Fruit fly (Drosophila melanogaster) whole organism, embryonic: ENCODE measurements around the gene CaBP1.
A peak's percentile ranks its signal among the peaks of the same experiment; 100 is the strongest.

Experiments
- Antp ChIP-seq: fragments of 200-800 bp; sonication (Bioruptor generic); optimal IDR thresholded peaks from 3 replicates; lab custom pipeline; 2016; ENCODE audit warnings: missing biosample characterization, missing genetic modification characterization
- Atf-2 ChIP-seq: fragments of 200-800 bp; sonication (Bioruptor generic); optimal IDR thresholded peaks from 2 replicates; lab custom pipeline; 2016; ENCODE audit warnings: missing biosample characterization, missing genetic modification characterization
- Bgb ChIP-seq: fragments of 200-800 bp; sonication (Bioruptor generic); IDR thresholded peaks from 2 replicates; pipeline ENCODE4 v1.3.6; 2022; ENCODE audit warnings: missing biosample characterization, missing genetic modification characterization; ENCODE audit not compliant: partially characterized antibody
- CG10654 ChIP-seq: fragments of 200-800 bp; sonication (Bioruptor generic); optimal IDR thresholded peaks from 2 replicates; lab custom pipeline; 2016; ENCODE audit warnings: missing biosample characterization, missing genetic modification characterization
- CG13123 ChIP-seq: fragments of 200-800 bp; sonication (Bioruptor generic); optimal IDR thresholded peaks from 2 replicates; lab custom pipeline; 2016; ENCODE audit warnings: missing biosample characterization, missing genetic modification characterization
- CG13775 ChIP-seq: fragments of 200-800 bp; sonication (Bioruptor generic); optimal IDR thresholded peaks from 3 replicates; lab custom pipeline; 2017; ENCODE audit warnings: missing biosample characterization, mild to moderate bottlenecking, missing genetic modification characterization
- CG14667 ChIP-seq: fragments of 200-800 bp; sonication (Bioruptor generic); IDR thresholded peaks from 2 replicates; pipeline ENCODE4 v1.3.6; 2022; ENCODE audit warnings: missing biosample characterization, missing genetic modification characterization
- CG15601 ChIP-seq: fragments of 200-800 bp; sonication (Bioruptor generic); optimal IDR thresholded peaks from 3 replicates; lab custom pipeline; 2019; ENCODE audit warnings: missing biosample characterization, mild to moderate bottlenecking, missing genetic modification characterization, moderate library complexity
- CG16779 ChIP-seq: fragments of 200-800 bp; sonication (Bioruptor generic); IDR thresholded peaks from 2 replicates; pipeline ENCODE4 v1.3.6; 2022; ENCODE audit warnings: missing biosample characterization, missing genetic modification characterization
- CG17186 ChIP-seq: fragments of 200-800 bp; sonication (Bioruptor generic); optimal IDR thresholded peaks from 3 replicates; lab custom pipeline; 2017; ENCODE audit warnings: missing biosample characterization, missing genetic modification reagents, missing genetic modification characterization
- CG17359 ChIP-seq: fragments of 200-800 bp; sonication (Bioruptor generic); optimal IDR thresholded peaks from 3 replicates; lab custom pipeline; 2018; ENCODE audit warnings: missing biosample characterization, mild to moderate bottlenecking, missing genetic modification characterization, moderate library complexity
- CG17568 ChIP-seq: fragments of 200-800 bp; sonication (Bioruptor generic); optimal IDR thresholded peaks from 2 replicates; lab custom pipeline; 2018; ENCODE audit warnings: missing biosample characterization, mild to moderate bottlenecking, missing genetic modification characterization, moderate library complexity
- CG18262 ChIP-seq: fragments of 200-800 bp; optimal IDR thresholded peaks from 3 replicates; lab custom pipeline; 2019; ENCODE audit warnings: missing biosample characterization, mild to moderate bottlenecking, missing genetic modification characterization, moderate library complexity
- CG3065 ChIP-seq: fragments of 200-800 bp; sonication (Bioruptor generic); optimal IDR thresholded peaks from 2 replicates; lab custom pipeline; 2016; ENCODE audit warnings: missing biosample characterization, missing genetic modification characterization
- CG31224 ChIP-seq: fragments of 200-800 bp; sonication (Bioruptor generic); IDR thresholded peaks from 2 replicates; pipeline ENCODE4 v1.3.6; 2022; ENCODE audit warnings: missing biosample characterization, missing genetic modification characterization
- CG31365 ChIP-seq: fragments of 200-800 bp; sonication (Bioruptor generic); optimal IDR thresholded peaks from 2 replicates; lab custom pipeline; 2018; ENCODE audit warnings: missing biosample characterization, mild to moderate bottlenecking, missing genetic modification characterization
- CG3847 ChIP-seq: fragments of 200-800 bp; sonication (Bioruptor generic); IDR thresholded peaks from 2 replicates; pipeline ENCODE4 v1.3.6; 2022; ENCODE audit warnings: missing biosample characterization, missing genetic modification characterization
- CG5180 ChIP-seq: fragments of 200-800 bp; sonication (Bioruptor generic); optimal IDR thresholded peaks from 3 replicates; lab custom pipeline; 2017; ENCODE audit warnings: missing biosample characterization, missing genetic modification characterization, mild to moderate bottlenecking, moderate library complexity, missing genetic modification reagents
- CG6254 ChIP-seq: fragments of 200-800 bp; sonication (Bioruptor generic); optimal IDR thresholded peaks from 3 replicates; lab custom pipeline; 2017; ENCODE audit warnings: mild to moderate bottlenecking, missing biosample characterization, missing genetic modification reagents, missing genetic modification characterization
- CG6689 ChIP-seq: fragments of 200-800 bp; sonication (Bioruptor generic); IDR thresholded peaks from 2 replicates; pipeline ENCODE4 v1.3.6; 2022; ENCODE audit warnings: missing biosample characterization, missing genetic modification characterization
- CG7372 ChIP-seq: fragments of 200-800 bp; sonication (Bioruptor generic); IDR thresholded peaks from 2 replicates; pipeline ENCODE4 v1.3.6; 2022; ENCODE audit warnings: missing biosample characterization, missing genetic modification characterization
- CG7786 ChIP-seq: fragments of 200-800 bp; sonication (Bioruptor generic); optimal IDR thresholded peaks from 2 replicates; lab custom pipeline; 2016; ENCODE audit warnings: missing biosample characterization, missing genetic modification characterization
- Dfd ChIP-seq, 2 experiments: fragments of >200 bp; optimal IDR thresholded peaks; 2 replicates each; lab custom pipeline; 2017; ENCODE audit warnings: missing biosample characterization in 2 of 2, missing genetic modification characterization in 2 of 2
- Dll ChIP-seq: fragments of 200-800 bp; sonication (Bioruptor generic); IDR thresholded peaks from 4 replicates; pipeline ENCODE4 v1.3.6; 2022; ENCODE audit warnings: missing biosample characterization, missing genetic modification characterization; ENCODE audit not compliant: partially characterized antibody
- Hey ChIP-seq: fragments of 200-800 bp; sonication (Bioruptor generic); optimal IDR thresholded peaks from 3 replicates; lab custom pipeline; 2018; ENCODE audit warnings: missing biosample characterization, mild to moderate bottlenecking, missing genetic modification characterization
- Hr78 ChIP-seq, 2 experiments: fragments of 200-800 bp in 1 of 2; fragments of >200 bp in 1 of 2; sonication (Bioruptor generic) in 1 of 2; optimal IDR thresholded peaks; 2 replicates each; lab custom pipeline; 2017 to 2019; ENCODE audit warnings: missing biosample characterization in 2 of 2, missing genetic modification characterization in 2 of 2, mild to moderate bottlenecking in 1 of 2, moderate library complexity in 1 of 2
- Mrtf ChIP-seq: fragments of 200-800 bp; sonication (Bioruptor generic); IDR thresholded peaks from 3 replicates; pipeline ENCODE4 v1.3.6; 2022; ENCODE audit warnings: missing biosample characterization, missing genetic modification characterization
- NfI ChIP-seq: fragments of 200-800 bp; sonication (Bioruptor generic); optimal IDR thresholded peaks from 3 replicates; lab custom pipeline; 2018; ENCODE audit warnings: missing biosample characterization, mild to moderate bottlenecking, missing genetic modification characterization, moderate library complexity
- Poxn ChIP-seq: fragments of 200-800 bp; sonication (Bioruptor generic); IDR thresholded peaks from 2 replicates; pipeline ENCODE4 v1.3.6; 2022; ENCODE audit warnings: missing biosample characterization, missing genetic modification characterization
- Spps ChIP-seq: fragments of 200-800 bp; sonication (Bioruptor generic); optimal IDR thresholded peaks from 2 replicates; lab custom pipeline; 2018; ENCODE audit warnings: missing biosample characterization, mild to moderate bottlenecking, missing genetic modification characterization
- Tbp ChIP-seq: fragments of >200 bp; optimal IDR thresholded peaks from 2 replicates; lab custom pipeline; 2018; ENCODE audit warnings: missing biosample characterization, missing genetic modification characterization
- cato ChIP-seq: fragments of 200-800 bp; sonication (Bioruptor generic); optimal IDR thresholded peaks from 2 replicates; lab custom pipeline; 2016; ENCODE audit warnings: missing biosample characterization, missing genetic modification characterization, borderline replicate concordance
- croc ChIP-seq: fragments of 200-800 bp; sonication (Bioruptor generic); conservative IDR thresholded peaks from 3 replicates; pipeline ENCODE4 v1.3.6; 2022; ENCODE audit warnings: missing biosample characterization, missing genetic modification characterization
- esg ChIP-seq: fragments of 200-800 bp; sonication (Bioruptor generic); conservative IDR thresholded peaks from 2 replicates; pipeline ENCODE4 v1.3.6; 2022; ENCODE audit warnings: missing biosample characterization, missing genetic modification characterization
- eyg ChIP-seq: fragments of 200-800 bp; sonication (Bioruptor generic); optimal IDR thresholded peaks from 3 replicates; lab custom pipeline; 2016; ENCODE audit warnings: missing biosample characterization, missing genetic modification characterization
- gce ChIP-seq: fragments of 200-800 bp; sonication (Bioruptor generic); IDR thresholded peaks from 3 replicates; pipeline ENCODE4 v1.3.6; 2022; ENCODE audit warnings: missing biosample characterization, missing genetic modification characterization
- gsb-n ChIP-seq: fragments of 200-800 bp; sonication (Bioruptor generic); optimal IDR thresholded peaks from 3 replicates; lab custom pipeline; 2018; ENCODE audit warnings: missing biosample characterization, mild to moderate bottlenecking, missing genetic modification characterization
- hth ChIP-seq: fragments of >200 bp; optimal IDR thresholded peaks from 2 replicates; lab custom pipeline; 2017; ENCODE audit warnings: inconsistent platforms
- mam ChIP-seq: fragments of 200-800 bp; sonication (Bioruptor generic); optimal IDR thresholded peaks from 3 replicates; lab custom pipeline; 2016; ENCODE audit warnings: missing biosample characterization, missing genetic modification characterization
- mirr ChIP-seq: fragments of 200-800 bp; sonication (Bioruptor generic); optimal IDR thresholded peaks from 3 replicates; lab custom pipeline; 2018; ENCODE audit warnings: missing biosample characterization, mild to moderate bottlenecking, missing genetic modification characterization
- pho ChIP-seq: fragments of 200-800 bp; sonication (Bioruptor generic); optimal IDR thresholded peaks from 2 replicates; lab custom pipeline; 2016; ENCODE audit warnings: missing biosample characterization, missing genetic modification characterization
- psq ChIP-seq: fragments of 200-800 bp; sonication (Bioruptor generic); optimal IDR thresholded peaks from 2 replicates; lab custom pipeline; 2017; ENCODE audit warnings: missing biosample characterization, missing genetic modification characterization
- ro ChIP-seq: fragments of 200-800 bp; sonication (Bioruptor generic); IDR thresholded peaks from 2 replicates; pipeline ENCODE4 v1.3.6; 2022; ENCODE audit warnings: missing biosample characterization, missing genetic modification characterization
- slou ChIP-seq: fragments of 200-800 bp; sonication (Bioruptor generic); optimal IDR thresholded peaks from 3 replicates; lab custom pipeline; 2016; ENCODE audit warnings: missing biosample characterization, missing genetic modification characterization
- sug ChIP-seq: fragments of 200-800 bp; optimal IDR thresholded peaks from 2 replicates; lab custom pipeline; 2019; ENCODE audit warnings: missing biosample characterization, mild to moderate bottlenecking, missing genetic modification characterization, moderate library complexity
- tio ChIP-seq: fragments of 200-800 bp; sonication (Bioruptor generic); optimal IDR thresholded peaks from 2 replicates; lab custom pipeline; 2017; ENCODE audit warnings: missing biosample characterization, missing genetic modification characterization, inconsistent platforms
- toy ChIP-seq: fragments of 200-800 bp; sonication (Bioruptor generic); IDR thresholded peaks from 2 replicates; pipeline ENCODE4 v1.3.6; 2022; ENCODE audit warnings: missing biosample characterization, missing genetic modification characterization
- unpg ChIP-seq: fragments of 200-800 bp; sonication (Bioruptor generic); optimal IDR thresholded peaks from 3 replicates; lab custom pipeline; 2018; ENCODE audit warnings: missing biosample characterization, mild to moderate bottlenecking, missing genetic modification characterization, moderate library complexity
- vvl ChIP-seq: fragments of 200-800 bp; sonication (Bioruptor generic); IDR thresholded peaks from 2 replicates; pipeline ENCODE4 v1.3.6; 2022; ENCODE audit warnings: missing biosample characterization, missing genetic modification characterization
- zen ChIP-seq: fragments of 200-800 bp; sonication (Bioruptor generic); optimal IDR thresholded peaks from 3 replicates; lab custom pipeline; 2018; ENCODE audit warnings: missing biosample characterization, mild to moderate bottlenecking, missing genetic modification characterization, moderate library complexity
- zfh2 ChIP-seq: fragments of 200-800 bp; sonication (Bioruptor generic); optimal IDR thresholded peaks from 2 replicates; lab custom pipeline; 2016; ENCODE audit warnings: missing biosample characterization, missing genetic modification characterization

The CaBP1 gene

dm6 chr2L:16329102-16329520, 27.4 kb downstream of the CaBP1 start, which contains the start of gene mRpL4 (continued):
- TF ChIP-seq Spps (tag; lab: Kevin White, UChicago) (no peak), CG5180 (no peak), CG3065 (peak; percentile 48), Atf-2 (GFP tag; lab: Kevin White, UChicago) (peak; percentile 40), CG7372 (GFP tag; lab: Robert Waterston, UW) (no peak; the same call in 1 of the 2 replicates), ro (GFP tag; lab: Robert Waterston, UW) (no peak), gce (GFP tag; lab: Robert Waterston, UW) (peak; percentile 60; the same call in 2 of the 3 replicates), cato (peak; percentile 50), CG10654 (GFP tag; lab: Kevin White, UChicago) (peak; percentile 69), unpg (peak; percentile 60), CG31365 (tag; lab: Kevin White, UChicago) (no peak), CG6689 (GFP tag; lab: Robert Waterston, UW) (peak; percentile 55; the same call in 1 of the 2 replicates), CG17359 (no peak), zfh2 (GFP tag; lab: Kevin White, UChicago) (peak; percentile 85), CG7786 (GFP tag; lab: Kevin White, UChicago) (peak; percentile 69), gsb-n (tag; lab: Kevin White, UChicago) (peak; percentile 32), Bgb (GFP tag; lab: Robert Waterston, UW) (peak; percentile 99), zen (peak; percentile 49), CG18262 (tag; lab: Kevin White, UChicago) (peak; percentile 57), NfI (GFP tag; lab: Kevin White, UChicago) (peak; percentile 69), Hr78 (GFP tag; optimal IDR thresholded peaks at IDR 0.05; lab: Kevin White, UChicago) (no peak), sug (tag; lab: Kevin White, UChicago) (no peak), CG17186 (peak; percentile 84), Antp (GFP tag; lab: Kevin White, UChicago) (peak; percentile 88), Tbp (GFP tag; lab: Kevin White, UChicago) (no peak), Hey (no peak), vvl (peak; percentile 69), mirr (GFP tag; lab: Kevin White, UChicago) (no peak), CG15601 (tag; lab: Kevin White, UChicago) (peak; percentile 32), pho (peak; percentile 75), Dll (GFP tag; lab: Robert Waterston, UW) (peak; percentile 99), mam (peak; percentile 87), CG13123 (GFP tag; lab: Kevin White, UChicago) (peak; percentile 59), slou (GFP tag; lab: Kevin White, UChicago) (peak; percentile 60), CG31224 (GFP tag; lab: Robert Waterston, UW) (peak; percentile 66), CG16779 (GFP tag; lab: Robert Waterston, UW) (0 out of 2 replicates have a peak, but pooled peaks have one; percentile 36), toy (no peak), psq (GFP tag; lab: Kevin White, UChicago) (peak; percentile 47), Dfd (GFP tag; optimal IDR thresholded peaks at IDR 0.05; lab: Kevin White, UChicago) (no peak), CG3847 (GFP tag; lab: Robert Waterston, UW) (peak; percentile 66), CG6254 (peak; percentile 17), CG13775 (GFP tag; lab: Kevin White, UChicago) (peak; percentile 56), hth (lab: Kevin White, UChicago) (no peak), eyg (GFP tag; lab: Kevin White, UChicago) (no peak), Mrtf (GFP tag; lab: Robert Waterston, UW) (no peak; the same call in 2 of the 3 replicates), croc (no peak), CG14667 (GFP tag; lab: Robert Waterston, UW) (no peak), esg (GFP tag; lab: Robert Waterston, UW) (peak; percentile 31; the same call in 1 of the 2 replicates), tio (GFP tag; lab: Kevin White, UChicago) (peak; percentile 53), CG17568 (no peak), Poxn (GFP tag; lab: Robert Waterston, UW) (no peak)
